Fruit fly (Drosophila melanogaster): Measurements from ENCODE around the gene CG10958.

Gene CG10958

DNA sequence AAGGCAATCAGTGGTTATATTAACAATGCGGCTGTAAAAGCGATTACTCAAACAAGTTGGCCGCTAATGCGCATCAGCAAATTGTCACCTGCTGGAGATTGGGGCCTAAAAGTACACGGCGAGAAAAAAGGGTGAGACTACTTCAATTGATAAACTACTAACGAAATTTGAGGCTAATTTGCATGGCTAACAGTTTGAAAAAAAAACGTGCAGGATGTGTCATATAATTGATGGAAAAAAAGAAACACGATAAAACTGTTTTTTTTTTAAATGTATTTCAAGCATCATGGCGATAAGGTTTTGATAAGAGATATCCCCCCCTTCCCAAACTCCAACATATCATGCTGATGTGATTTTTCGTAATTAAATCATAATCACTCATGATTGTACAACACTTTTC is 19.4 kb upstream of the CG10958 start (continued):
- no peak for TF ChIP-seq BEAF-32 (GFP tag; optimal IDR thresholded peaks at IDR 0.05)
- no peak for TF ChIP-seq Atf3 (GFP tag; optimal IDR thresholded peaks at IDR 0.05)
- no peak for TF ChIP-seq CG13894 (tag; optimal IDR thresholded peaks at IDR 0.05)
- TF ChIP-seq CG9727 (GFP tag; optimal IDR thresholded peaks at IDR 0.05) = peak; percentile 17
- no peak for TF ChIP-seq shn (GFP tag; optimal IDR thresholded peaks at IDR 0.05)
- no peak for TF ChIP-seq tna (GFP tag; IDR thresholded peaks at IDR 0.05; ENCODE audit: partially characterized antibody)
- TF ChIP-seq CG16815 (GFP tag; optimal IDR thresholded peaks at IDR 0.05) = no peak
- TF ChIP-seq Rx (GFP tag; IDR thresholded peaks at IDR 0.05) = no peak
- no peak for TF ChIP-seq danr (GFP tag; IDR thresholded peaks at IDR 0.05)
- no peak for TF ChIP-seq CG12942 (GFP tag; optimal IDR thresholded peaks at IDR 0.05)
- no peak for TF ChIP-seq psq (GFP tag; optimal IDR thresholded peaks at IDR 0.05)
- no peak for TF ChIP-seq ap (GFP tag; IDR thresholded peaks at IDR 0.05)
- no peak for TF ChIP-seq dmrt11E (tag; optimal IDR thresholded peaks at IDR 0.05)
- no peak for TF ChIP-seq CkIIα-i1 (GFP tag; IDR thresholded peaks at IDR 0.05)
- TF ChIP-seq CG14014 (GFP tag; IDR thresholded peaks at IDR 0.05) = peak; percentile 46; the same call in 1 of the 2 replicates
- no peak for TF ChIP-seq nerfin-2 (GFP tag; IDR thresholded peaks at IDR 0.05; ENCODE audit: partially characterized antibody)
- TF ChIP-seq CG15011 (GFP tag; optimal IDR thresholded peaks at IDR 0.05) = peak; percentile 11
- no peak for TF ChIP-seq CG17912 (GFP tag; optimal IDR thresholded peaks at IDR 0.05)
- TF ChIP-seq Dek (tag; optimal IDR thresholded peaks at IDR 0.05) = peak; percentile 26
- TF ChIP-seq CG1647 (GFP tag; optimal IDR thresholded peaks at IDR 0.05) = no peak
- TF ChIP-seq twi (tag; optimal IDR thresholded peaks at IDR 0.05) = no peak
- TF ChIP-seq fru (optimal IDR thresholded peaks at IDR 0.05) = no peak
- TF ChIP-seq disco-r (GFP tag; optimal IDR thresholded peaks at IDR 0.05) = no peak
- no peak for TF ChIP-seq CG8089 (GFP tag; optimal IDR thresholded peaks at IDR 0.05)
- TF ChIP-seq zf30C (GFP tag; optimal IDR thresholded peaks at IDR 0.05) = no peak
- no peak for TF ChIP-seq chif (GFP tag; optimal IDR thresholded peaks at IDR 0.05)
- TF ChIP-seq ci (GFP tag; IDR thresholded peaks at IDR 0.05) = no peak
- TF ChIP-seq Lhr (GFP tag; optimal IDR thresholded peaks at IDR 0.05) = no peak
- TF ChIP-seq odd (GFP tag; optimal IDR thresholded peaks at IDR 0.05) = no peak
- no peak for TF ChIP-seq CG8924 (tag; optimal IDR thresholded peaks at IDR 0.05)
- peak; percentile 70 for TF ChIP-seq GATAe (GFP tag; conservative IDR thresholded peaks at IDR 0.05)
- no peak for TF ChIP-seq CG30020 (tag; optimal IDR thresholded peaks at IDR 0.05)
- no peak for TF ChIP-seq kah (GFP tag; optimal IDR thresholded peaks at IDR 0.05)
- TF ChIP-seq wdn (GFP tag; IDR thresholded peaks at IDR 0.05) = 0 out of 2 replicates have a peak, but pooled peaks have one; percentile 22
- TF ChIP-seq slp2 (GFP tag; optimal IDR thresholded peaks at IDR 0.05) = no peak
- no peak for TF ChIP-seq CG12299 (tag; optimal IDR thresholded peaks at IDR 0.05)
- no peak for TF ChIP-seq CG2202 (tag; optimal IDR thresholded peaks at IDR 0.05)
- no peak for TF ChIP-seq cato (GFP tag; optimal IDR thresholded peaks at IDR 0.05; ENCODE audit: borderline replicate concordance)
- no peak for TF ChIP-seq zen2 (GFP tag; IDR thresholded peaks at IDR 0.05; ENCODE audit: partially characterized antibody)
- no peak for TF ChIP-seq Dip2 (GFP tag; IDR thresholded peaks at IDR 0.05)
- TF ChIP-seq CG11560 (tag; IDR thresholded peaks at IDR 0.05) = no peak
- peak; percentile 36; the same call in 1 of the 2 replicates for TF ChIP-seq esg (GFP tag; conservative IDR thresholded peaks at IDR 0.05)
- TF ChIP-seq gce (GFP tag; IDR thresholded peaks at IDR 0.05) = no peak
- peak; percentile 69 for TF ChIP-seq Hmr (GFP tag; optimal IDR thresholded peaks at IDR 0.05)
- 0 out of 3 replicates have a peak, but pooled peaks have one; percentile 28 for TF ChIP-seq CG11695 (GFP tag; IDR thresholded peaks at IDR 0.05)
- peak; percentile 36; the same call in 1 of the 2 replicates for TF ChIP-seq lmd (GFP tag; IDR thresholded peaks at IDR 0.05)
- no peak for TF ChIP-seq Bgb (GFP tag; IDR thresholded peaks at IDR 0.05; ENCODE audit: partially characterized antibody)
- peak; percentile 1 for TF ChIP-seq Hsf (GFP tag; optimal IDR thresholded peaks at IDR 0.05)
- TF ChIP-seq ewg (GFP tag; optimal IDR thresholded peaks at IDR 0.05) = no peak
- TF ChIP-seq peb (GFP tag; IDR thresholded peaks at IDR 0.05) = no peak
- no peak for TF ChIP-seq sr (GFP tag; IDR thresholded peaks at IDR 0.05)
- TF ChIP-seq B-H1 (GFP tag; IDR thresholded peaks at IDR 0.05) = no peak; the same call in 2 of the 3 replicates

Measured in whole organism, embryonic.